Fruit fly (Drosophila melanogaster): ENCODE measurements around the gene CG9518.

- TF ChIP-seq dsx (GFP tag; optimal IDR thresholded peaks at IDR 0.05; ENCODE audit: poor library complexity, severe bottlenecking) = peak; percentile 38
- TF ChIP-seq CG10631 (GFP tag; optimal IDR thresholded peaks at IDR 0.05) = peak; percentile 49
- no peak for TF ChIP-seq CG31627 (GFP tag; optimal IDR thresholded peaks at IDR 0.05)
- no peak for TF ChIP-seq fd59A (GFP tag; optimal IDR thresholded peaks at IDR 0.05)
Measured at dm6 chrX:14840417-14840872, 30.5 kb downstream of the CG9518 start.
